Fruit fly (Drosophila melanogaster) whole organism, wandering third instar larva: Measurements from ENCODE around the gene COX8.
A peak's percentile ranks its signal among the peaks of the same experiment; 100 is the strongest.

ENCODE experiments used
- CG32264 ChIP-seq: fragments of 200-800 bp; sonication (Bioruptor generic); optimal IDR thresholded peaks from 2 replicates; lab custom pipeline; 2016; ENCODE audit warnings: missing biosample characterization, missing genetic modification characterization
- CG9705 ChIP-seq: fragments of 200-800 bp; sonication (Bioruptor generic); optimal IDR thresholded peaks from 2 replicates; lab custom pipeline; 2018; ENCODE audit warnings: missing biosample characterization, mild to moderate bottlenecking, missing genetic modification characterization
- CrebA ChIP-seq: fragments of 200-800 bp; sonication (Bioruptor generic); optimal IDR thresholded peaks from 2 replicates; lab custom pipeline; 2016; ENCODE audit warnings: missing biosample characterization, mild to moderate bottlenecking, missing genetic modification characterization, borderline replicate concordance
- GATAd ChIP-seq: sonication (Bioruptor generic); optimal IDR thresholded peaks from 2 replicates; lab custom pipeline; 2016; ENCODE audit warnings: missing biosample characterization, missing genetic modification characterization
- Hnf4 ChIP-seq: fragments of 200-800 bp; sonication (Bioruptor generic); optimal IDR thresholded peaks from 2 replicates; lab custom pipeline; 2016; ENCODE audit warnings: missing biosample characterization, mild to moderate bottlenecking, missing genetic modification characterization
- Myc ChIP-seq: fragments of >200 bp; optimal IDR thresholded peaks from 2 replicates; lab custom pipeline; 2017
- Vsx2 ChIP-seq: fragments of 200-300, 225-300 bp; sonication (Bioruptor generic); optimal IDR thresholded peaks from 2 replicates; lab custom pipeline; 2018; ENCODE audit warnings: missing biosample characterization, missing genetic modification characterization; ENCODE audit not compliant: partially characterized antibody
- dmrt93B ChIP-seq: fragments of 200-800 bp; sonication (Bioruptor generic); optimal IDR thresholded peaks from 2 replicates; lab custom pipeline; 2018; ENCODE audit warnings: missing biosample characterization, mild to moderate bottlenecking, missing genetic modification characterization
- dsf ChIP-seq: sonication (Bioruptor generic); optimal IDR thresholded peaks from 2 replicates; lab custom pipeline; 2016; ENCODE audit warnings: missing biosample characterization, missing genetic modification characterization, borderline replicate concordance
- foxo ChIP-seq, 2 experiments: fragments of 200-800 bp; sonication (Bioruptor generic); optimal IDR thresholded peaks; 2 replicates in 1 of 2; 3 replicates in 1 of 2; lab custom pipeline; 2016 to 2017; ENCODE audit warnings: missing biosample characterization in 2 of 2, missing genetic modification characterization in 2 of 2
- fru ChIP-seq: fragments of 200-800 bp; sonication (Bioruptor generic); optimal IDR thresholded peaks from 3 replicates; lab custom pipeline; 2016; ENCODE audit warnings: missing biosample characterization, mild to moderate bottlenecking, missing genetic modification characterization
- pan ChIP-seq: fragments of >200 bp; optimal IDR thresholded peaks from 2 replicates; lab custom pipeline; 2017
- sage ChIP-seq: fragments of 200-800 bp; sonication (Bioruptor generic); optimal IDR thresholded peaks from 2 replicates; lab custom pipeline; 2016; ENCODE audit warnings: missing biosample characterization, mild to moderate bottlenecking, missing genetic modification characterization
- sv ChIP-seq: fragments of 200-800 bp; sonication (Bioruptor generic); optimal IDR thresholded peaks from 3 replicates; lab custom pipeline; 2016; ENCODE audit warnings: missing biosample characterization, missing genetic modification characterization
- tai ChIP-seq: sonication (Bioruptor generic); optimal IDR thresholded peaks from 2 replicates; lab custom pipeline; 2016; ENCODE audit warnings: missing biosample characterization, missing genetic modification characterization

Gene COX8

DNA sequence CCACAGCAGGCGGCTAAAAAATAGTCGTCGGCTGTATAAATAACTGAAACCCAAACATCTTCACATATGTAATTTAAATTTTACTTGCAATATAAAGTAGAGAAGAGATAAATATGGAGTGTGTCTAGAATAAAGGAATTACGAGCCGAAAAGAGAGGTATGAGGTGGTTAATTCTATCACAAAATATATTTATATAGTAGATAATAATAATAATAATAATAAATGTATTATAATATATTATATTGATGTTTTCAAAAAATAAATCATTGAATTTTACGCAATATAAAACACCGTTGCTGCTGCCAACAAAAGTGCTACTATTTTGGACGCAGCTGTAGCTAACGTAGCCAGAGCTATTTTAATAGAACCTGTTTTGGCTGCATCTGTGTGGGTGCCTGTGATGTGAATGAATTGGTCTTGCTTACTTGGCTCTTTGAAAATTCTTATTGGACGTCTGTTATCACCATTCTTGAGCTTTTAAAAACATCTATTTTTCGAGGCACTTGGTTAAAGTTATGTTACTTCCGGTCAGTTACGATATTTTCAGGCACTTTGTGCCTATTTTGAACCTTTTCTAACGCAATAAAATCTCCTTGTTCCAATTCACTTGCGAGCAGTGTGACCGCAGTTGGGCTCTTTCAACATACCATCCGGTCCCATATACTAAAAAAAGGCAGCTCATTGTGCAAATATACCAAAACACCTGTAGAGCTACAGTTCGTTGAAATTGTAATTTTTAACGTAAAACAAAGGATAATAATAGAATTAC lies 42.2 kb downstream of the COX8 start, which contains the start of gene Hr78 (continued):
- TF ChIP-seq dsf (GFP tag; lab: Kevin White, UChicago) (peak; percentile 6), CrebA (no peak), tai (GFP tag; lab: Kevin White, UChicago) (no peak), sv (GFP tag; lab: Kevin White, UChicago) (no peak), foxo (GFP tag; optimal IDR thresholded peaks at IDR 0.05; lab: Kevin White, UChicago) (peak in 1 of 2 experiments; percentile 76), sage (GFP tag; lab: Kevin White, UChicago) (peak; percentile 79)

DNA sequence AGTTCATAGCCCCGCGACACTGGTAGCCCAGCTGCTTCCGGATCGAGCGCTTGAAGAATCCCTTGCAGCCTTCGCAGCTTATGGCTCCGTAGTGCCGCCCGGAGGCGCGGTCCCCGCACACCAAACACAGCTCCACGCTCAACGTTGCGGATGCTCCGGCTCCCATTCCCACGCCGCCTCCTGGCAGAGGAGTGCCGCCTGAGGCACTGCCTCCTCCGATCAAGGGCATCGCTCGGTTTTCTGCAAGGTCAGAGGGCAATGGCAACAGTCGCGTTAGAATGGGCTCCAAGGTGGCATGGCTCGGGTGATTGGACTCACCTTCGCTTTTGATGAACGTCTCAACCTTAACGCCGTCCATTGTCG lies 42.8 kb downstream of the COX8 start:
- no peak for TF ChIP-seq Myc (lab: Kevin White, UChicago)
- no peak for TF ChIP-seq CG32264
- no peak for TF ChIP-seq foxo (GFP tag; optimal IDR thresholded peaks at IDR 0.05; lab: Kevin White, UChicago)
- TF ChIP-seq pan (lab: Kevin White, UChicago), result no peak
- TF ChIP-seq Hnf4 (GFP tag; lab: Kevin White, UChicago), result no peak
- no peak for TF ChIP-seq sv (GFP tag; lab: Kevin White, UChicago)
- TF ChIP-seq fru (GFP tag; lab: Kevin White, UChicago), result no peak
- no peak for TF ChIP-seq dmrt93B (GFP tag; lab: Kevin White, UChicago)
- TF ChIP-seq, all 38 proteins: peak for 0

DNA sequence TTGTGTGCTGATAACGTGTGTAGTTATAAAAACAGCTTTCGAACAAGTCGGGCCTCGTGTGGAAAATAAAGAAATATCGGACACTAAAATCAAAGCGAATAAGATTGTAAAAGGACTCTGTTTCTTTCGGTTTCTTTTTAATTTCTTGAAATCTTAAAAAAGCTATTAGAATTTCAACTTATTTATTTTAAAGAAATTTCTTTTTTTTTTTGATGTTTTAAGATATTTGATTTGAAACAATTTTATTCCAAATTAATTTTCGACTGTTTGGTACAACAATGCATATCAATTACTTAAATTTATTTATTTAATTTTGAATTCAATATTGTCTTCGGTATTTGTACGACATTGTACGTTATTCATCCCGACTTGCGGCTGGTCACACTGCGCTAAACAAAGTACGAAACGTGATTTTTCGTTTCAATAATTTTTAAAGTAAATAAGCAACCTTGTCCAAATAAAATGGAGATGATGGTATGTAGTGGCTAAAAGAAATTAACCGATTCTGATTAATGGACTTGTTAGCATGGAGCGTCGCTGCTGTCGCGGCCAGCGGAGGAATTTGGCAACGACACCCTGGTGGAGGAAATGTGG lies 46.4 kb downstream of the COX8 start, which contains the start of the genes CG7202 and CG7519:
CG7202 (minus strand) TSS at position 51 of the 594 bp plus-strand sequence.
CG7519 (plus strand) TSS at position 361 of the 594 bp plus-strand sequence.
- TF ChIP-seq Vsx2 (GFP tag; lab: Kevin White, UChicago) (peak; percentile 11), CG9705 (GFP tag; lab: Kevin White, UChicago) (no peak), GATAd (GFP tag; lab: Kevin White, UChicago) (no peak), pan (lab: Kevin White, UChicago) (no peak), tai (GFP tag; lab: Kevin White, UChicago) (no peak)

DNA sequence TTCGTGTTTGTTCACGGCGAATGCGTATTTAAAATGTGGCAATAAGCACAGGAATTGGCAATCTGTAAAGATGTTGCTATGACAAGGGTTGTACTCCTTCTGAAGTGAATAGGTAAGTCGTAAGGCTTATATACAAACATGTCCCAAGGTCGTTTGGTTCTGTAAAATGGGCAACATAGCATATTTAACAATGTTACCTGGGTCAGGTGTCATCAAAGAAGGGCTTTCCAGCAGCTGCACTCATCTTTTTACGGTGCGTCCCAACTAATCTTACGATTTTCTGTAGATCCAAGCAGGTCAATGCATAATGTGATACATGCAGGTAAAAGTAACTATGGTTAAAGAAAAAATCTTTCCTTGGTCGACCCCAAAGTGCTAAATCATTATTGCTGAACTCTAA lies 48.8 kb downstream of the COX8 start, which contains the start of gene Neu2:
Neu2 (minus strand) TSS at position 101 of the 400 bp plus-strand sequence.
- TF ChIP-seq Myc (lab: Kevin White, UChicago), result no peak
- TF ChIP-seq pan (lab: Kevin White, UChicago), result no peak
